Worm (Caenorhabditis elegans): Measurements from ENCODE around the gene clec-245.

ce11 chrV:18162568-18162967, 25.7 kb downstream of the clec-245 start, which contains the start of gene C14A6.12:
- no peak for TF ChIP-seq mdl-1 (tag; optimal IDR thresholded peaks at IDR 0.05)
- no peak for TF ChIP-seq nhr-237 (tag; optimal IDR thresholded peaks at IDR 0.05)
- TF ChIP-seq R02D3.7 (tag; optimal IDR thresholded peaks at IDR 0.05) = no peak

Measured in whole organism, L2 larva.